Fruit fly (Drosophila melanogaster) ovary, adult (tissue): ENCODE data around the gene fzr.
A peak's percentile ranks its signal among the peaks of the same experiment; 100 is the strongest.

ENCODE experiments used
- CG17801 ChIP-seq: fragments of 200-800 bp; optimal IDR thresholded peaks from 2 replicates; lab custom pipeline; 2019; ENCODE audit warnings: missing biosample characterization, mild to moderate bottlenecking, missing genetic modification characterization, moderate library complexity; ENCODE audit not compliant: partially characterized antibody

The fzr gene

dm6 chrX:4684444-4684924, 5.1 kb upstream of the fzr start:
- TF ChIP-seq CG17801 (GFP tag; lab: Kevin White, UChicago): peak; percentile 86

DNA sequence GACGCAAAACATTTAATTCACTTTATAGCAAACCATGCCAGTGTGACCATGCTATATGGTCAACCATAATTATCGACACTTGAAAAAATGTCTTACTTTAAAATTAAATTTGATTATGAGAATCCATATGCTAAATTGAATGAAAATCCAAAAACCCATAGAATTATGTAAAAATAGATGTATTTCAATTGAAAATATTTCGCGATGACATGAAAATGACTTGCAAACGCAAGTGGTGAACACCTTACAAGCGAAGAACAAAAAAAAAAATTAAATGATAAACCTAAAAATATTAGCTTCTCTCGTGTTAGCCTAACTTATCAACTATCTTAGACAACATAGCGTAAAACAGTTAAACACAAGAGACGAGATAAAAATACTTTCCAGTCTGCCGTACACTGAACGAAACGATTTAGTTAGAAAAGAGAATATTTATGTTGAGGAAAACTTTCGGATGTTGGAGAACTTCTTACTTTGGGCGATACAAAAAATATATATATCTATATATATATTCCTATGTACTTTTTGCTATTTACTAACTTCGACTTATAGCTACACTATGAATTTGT, 560 bp upstream of the fzr start:
- peak; percentile 57 for TF ChIP-seq CG17801 (GFP tag; lab: Kevin White, UChicago)

DNA sequence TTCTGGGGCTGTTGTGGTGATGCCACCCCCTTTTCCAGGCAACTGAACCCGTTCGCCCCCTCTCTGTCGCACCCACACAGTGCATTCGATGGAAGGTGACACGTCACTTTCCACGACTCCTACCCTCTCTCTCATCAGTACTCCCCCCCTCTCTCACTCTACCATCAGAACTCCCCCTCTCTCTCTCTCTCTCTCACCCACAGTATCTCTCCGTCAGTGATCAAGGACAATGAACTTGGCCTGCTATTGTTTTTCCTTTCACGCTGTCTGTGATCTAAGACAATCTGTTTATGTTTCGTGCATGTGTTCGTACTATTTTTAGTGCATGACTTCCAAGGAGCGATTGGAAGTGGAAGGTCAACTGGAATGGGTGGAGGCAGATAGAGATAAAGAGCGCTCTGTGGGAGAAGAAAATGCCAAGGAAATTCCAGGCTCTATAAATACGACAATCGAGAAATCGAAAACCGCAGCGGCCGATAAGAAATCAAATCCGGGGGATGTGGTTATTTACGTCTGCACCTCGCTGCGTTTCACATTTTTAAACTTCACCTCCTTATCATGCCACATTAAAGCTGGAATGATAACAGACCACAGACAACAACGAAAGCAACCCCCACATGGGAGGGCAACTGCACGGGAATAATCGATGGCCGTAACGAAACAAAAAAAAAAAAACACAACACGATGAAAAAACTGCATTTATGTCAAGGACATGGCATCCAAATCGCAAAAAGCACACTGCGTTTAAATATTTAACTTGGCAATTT, 1.0 kb downstream of the fzr start:
- TF ChIP-seq CG17801 (GFP tag; lab: Kevin White, UChicago): no peak

dm6 chrX:4677427-4677826, 1.9 kb downstream of the fzr start:
- no peak for TF ChIP-seq CG17801 (GFP tag; lab: Kevin White, UChicago)

dm6 chrX:4675054-4675453, 4.3 kb downstream of the fzr start:
- peak; percentile 5 for TF ChIP-seq CG17801 (GFP tag; lab: Kevin White, UChicago)

DNA sequence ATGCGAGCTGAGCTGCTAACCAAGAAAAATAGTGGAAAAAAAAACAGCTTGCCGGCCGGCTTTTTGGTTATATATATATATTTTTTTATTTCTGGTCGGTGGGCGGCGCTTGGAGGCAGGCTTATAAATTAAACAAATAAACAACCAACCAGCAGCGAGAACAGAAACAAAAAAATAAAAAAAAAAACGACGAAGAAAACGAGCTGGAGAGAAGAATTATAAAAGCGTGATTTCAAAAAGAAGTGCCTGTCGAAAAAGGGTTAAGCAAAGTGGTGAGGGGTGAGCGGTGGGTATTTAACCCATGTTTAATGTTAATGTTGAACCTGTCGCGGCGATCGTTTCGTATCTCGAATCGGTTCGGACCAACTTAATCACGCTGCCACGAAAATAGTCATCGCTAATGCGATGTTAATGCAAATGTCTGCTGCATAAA, 8.1 kb downstream of the fzr start:
- TF ChIP-seq CG17801 (GFP tag; lab: Kevin White, UChicago): no peak

DNA sequence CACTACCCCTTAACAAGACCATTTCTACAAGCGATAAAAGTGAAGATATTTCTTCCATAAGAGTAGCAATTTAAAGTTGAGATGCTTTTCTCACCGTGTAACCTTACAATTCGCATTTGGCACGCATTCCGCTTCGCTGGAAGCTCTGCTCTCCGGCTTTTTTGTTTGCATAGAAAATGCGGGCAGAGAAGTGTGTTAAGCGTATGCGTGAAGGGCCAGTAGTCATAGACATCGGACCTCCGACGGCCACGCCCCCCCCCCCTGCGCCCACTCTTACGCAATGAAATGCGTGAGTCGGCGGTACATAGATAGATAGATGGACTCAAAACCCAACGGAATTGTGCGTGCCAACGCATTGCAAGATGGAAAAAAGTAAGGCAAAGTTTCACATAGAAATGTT, 9.9 kb downstream of the fzr start:
- TF ChIP-seq CG17801 (GFP tag; lab: Kevin White, UChicago): no peak

dm6 chrX:4666650-4667360, 12.5 kb downstream of the fzr start, which contains the start of gene CG3009:
CG3009 (minus strand) TSS chrX:4666700.
- peak; percentile 91 for TF ChIP-seq CG17801 (GFP tag; lab: Kevin White, UChicago)

DNA sequence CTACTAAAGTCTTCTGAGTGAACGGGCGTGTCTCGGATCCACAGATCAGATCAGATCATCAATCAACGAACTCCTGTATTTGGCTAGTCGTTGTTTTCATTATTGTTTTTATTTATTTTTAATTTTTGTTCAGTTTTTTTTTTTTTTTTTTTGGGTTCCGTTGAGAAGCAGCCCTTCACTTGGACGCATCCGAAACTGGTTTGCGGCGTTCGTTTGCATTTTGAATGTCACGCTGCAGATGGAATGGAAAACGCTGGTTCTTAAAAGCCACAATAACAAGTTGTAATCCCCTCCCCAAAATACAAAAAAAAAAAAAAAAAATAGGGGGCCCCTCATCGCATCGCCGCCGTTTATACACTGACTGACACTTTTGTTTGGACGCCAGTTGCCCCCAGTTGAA, 15.2 kb downstream of the fzr start:
- no peak for TF ChIP-seq CG17801 (GFP tag; lab: Kevin White, UChicago)

- TF ChIP-seq CG17801 (GFP tag; lab: Kevin White, UChicago): peak; percentile 15
Observed at dm6 chrX:4660642-4661252, 18.6 kb downstream of the fzr start.

dm6 chrX:4657896-4658295, 21.4 kb downstream of the fzr start:
- peak; percentile 59 for TF ChIP-seq CG17801 (GFP tag; lab: Kevin White, UChicago)

DNA sequence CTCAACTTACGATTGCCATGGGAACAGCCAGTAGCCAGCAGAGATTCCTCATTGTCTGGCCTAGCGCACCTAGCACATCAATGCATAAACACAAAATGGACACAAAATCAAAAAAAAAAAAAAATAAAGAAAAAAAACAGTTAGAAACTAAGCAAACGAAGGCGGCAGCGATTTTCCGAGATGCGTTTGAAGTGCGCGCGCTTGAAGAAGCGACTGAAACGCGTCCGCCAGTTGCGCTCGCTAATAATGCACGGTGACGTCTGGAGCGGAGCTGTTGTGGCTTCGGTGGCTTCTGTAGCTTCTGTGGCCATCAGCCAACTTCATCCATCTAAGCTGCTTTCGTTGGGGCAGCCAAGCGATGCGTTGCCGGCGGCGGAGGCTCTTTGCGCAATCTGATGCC, 24.9 kb downstream of the fzr start, which contains the start of gene CG15473:
Gene CG15473, minus strand, starts transcription at position 101 of the 400 bp plus-strand sequence.
- no peak for TF ChIP-seq CG17801 (GFP tag; lab: Kevin White, UChicago)

DNA sequence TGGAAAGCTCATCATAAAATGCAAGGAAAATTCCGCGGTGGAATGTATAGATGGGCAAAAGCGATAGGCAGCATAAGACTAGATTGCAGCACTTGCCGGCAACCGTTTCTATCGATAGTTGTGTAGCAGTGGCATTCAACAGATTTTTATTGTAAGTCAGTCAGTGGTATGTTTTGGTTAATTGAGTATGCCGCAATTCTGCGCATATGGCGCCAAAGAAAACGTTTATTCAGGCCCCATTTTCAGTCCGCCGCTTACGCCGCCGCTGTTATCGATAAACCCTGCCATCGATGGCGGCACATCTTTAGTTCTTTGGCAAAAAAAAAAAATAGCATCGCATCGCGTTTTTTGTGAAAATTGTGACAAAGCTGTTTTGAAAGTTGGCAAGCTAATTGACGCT, 29.6 kb downstream of the fzr start, which contains the start of the genes Cbp80 and Torsin:
Gene Cbp80, plus strand, starts transcription at position 265 of the 400 bp plus-strand sequence.
Gene Torsin, minus strand, starts transcription at position 282 of the 400 bp plus-strand sequence.
- peak; percentile 61 for TF ChIP-seq CG17801 (GFP tag; lab: Kevin White, UChicago)

dm6 chrX:4647316-4648046, 31.9 kb downstream of the fzr start, which contains the start of the genes HLH4C and mRpL30:
HLH4C (minus strand) TSS chrX:4647414.
mRpL30 (plus strand) TSS chrX:4647871.
- peak; percentile 3 for TF ChIP-seq CG17801 (GFP tag; lab: Kevin White, UChicago)
